Fruit fly (Drosophila melanogaster) whole organism, wandering third instar larva: ENCODE measurements around the gene Rox8.

Experiments
- Abd-B ChIP-seq: fragments of >200 bp; optimal IDR thresholded peaks from 2 replicates; lab custom pipeline; 2017; ENCODE audit warnings: missing biosample characterization, missing genetic modification characterization
- CG32264 ChIP-seq: fragments of 200-800 bp; sonication (Bioruptor generic); optimal IDR thresholded peaks from 2 replicates; lab custom pipeline; 2016; ENCODE audit warnings: missing biosample characterization, missing genetic modification characterization
- CG9705 ChIP-seq: fragments of 200-800 bp; sonication (Bioruptor generic); optimal IDR thresholded peaks from 2 replicates; lab custom pipeline; 2018; ENCODE audit warnings: missing biosample characterization, mild to moderate bottlenecking, missing genetic modification characterization
- CrebA ChIP-seq: fragments of 200-800 bp; sonication (Bioruptor generic); optimal IDR thresholded peaks from 2 replicates; lab custom pipeline; 2016; ENCODE audit warnings: missing biosample characterization, mild to moderate bottlenecking, missing genetic modification characterization, borderline replicate concordance
- Dfd ChIP-seq: fragments of >200 bp; optimal IDR thresholded peaks from 2 replicates; lab custom pipeline; 2017; ENCODE audit warnings: missing biosample characterization, missing genetic modification characterization
- Dif ChIP-seq: fragments of 200-275, 200-300 bp; sonication (Bioruptor generic); optimal IDR thresholded peaks from 2 replicates; lab custom pipeline; 2018; ENCODE audit warnings: missing biosample characterization, missing genetic modification characterization; ENCODE audit not compliant: partially characterized antibody
- GATAd ChIP-seq: sonication (Bioruptor generic); optimal IDR thresholded peaks from 2 replicates; lab custom pipeline; 2016; ENCODE audit warnings: missing biosample characterization, missing genetic modification characterization
- Hnf4 ChIP-seq: fragments of 200-800 bp; sonication (Bioruptor generic); optimal IDR thresholded peaks from 2 replicates; lab custom pipeline; 2016; ENCODE audit warnings: missing biosample characterization, mild to moderate bottlenecking, missing genetic modification characterization
- Hr83 ChIP-seq: fragments of 200-300 bp; sonication (Bioruptor generic); optimal IDR thresholded peaks from 2 replicates; lab custom pipeline; 2016; ENCODE audit warnings: missing biosample characterization, mild to moderate bottlenecking, missing genetic modification characterization, moderate library complexity; ENCODE audit not compliant: poor library complexity, severe bottlenecking
- Jra ChIP-seq: sonication (Bioruptor generic); optimal IDR thresholded peaks from 2 replicates; lab custom pipeline; 2016; ENCODE audit warnings: missing biosample characterization, missing genetic modification characterization
- Mio ChIP-seq: sonication (Bioruptor generic); optimal IDR thresholded peaks from 2 replicates; lab custom pipeline; 2016; ENCODE audit warnings: missing biosample characterization, missing genetic modification characterization
- Myc ChIP-seq: fragments of >200 bp; optimal IDR thresholded peaks from 2 replicates; lab custom pipeline; 2017
- N ChIP-seq: fragments of >200 bp; optimal IDR thresholded peaks from 2 replicates; lab custom pipeline; 2018; ENCODE audit warnings: missing biosample characterization, missing external identifiers, missing genetic modification characterization
- OdsH ChIP-seq: fragments of 200-800 bp; sonication (Bioruptor generic); optimal IDR thresholded peaks from 2 replicates; lab custom pipeline; 2016; ENCODE audit warnings: missing biosample characterization, mild to moderate bottlenecking, missing genetic modification characterization
- Rel ChIP-seq, 2 experiments: fragments of 200-800 bp; sonication (Bioruptor generic) in 1 of 2; optimal IDR thresholded peaks; 2 replicates in 1 of 2; 3 replicates in 1 of 2; lab custom pipeline; 2016 to 2019; ENCODE audit warnings: mild to moderate bottlenecking in 2 of 2, missing biosample characterization in 2 of 2, missing genetic modification characterization in 2 of 2, moderate library complexity in 1 of 2
- Sp1 ChIP-seq: fragments of 200-800 bp; sonication (Bioruptor generic); optimal IDR thresholded peaks from 3 replicates; lab custom pipeline; 2019; ENCODE audit warnings: missing biosample characterization, mild to moderate bottlenecking, missing genetic modification characterization, moderate library complexity
- Vsx2 ChIP-seq: fragments of 200-300, 225-300 bp; sonication (Bioruptor generic); optimal IDR thresholded peaks from 2 replicates; lab custom pipeline; 2018; ENCODE audit warnings: missing biosample characterization, missing genetic modification characterization; ENCODE audit not compliant: partially characterized antibody
- br ChIP-seq: fragments of 200-800 bp; sonication (Bioruptor generic); optimal IDR thresholded peaks from 2 replicates; lab custom pipeline; 2016; ENCODE audit warnings: missing biosample characterization, missing genetic modification characterization
- brk ChIP-seq: fragments of 200-800 bp; sonication (Bioruptor generic); optimal IDR thresholded peaks from 2 replicates; lab custom pipeline; 2016; ENCODE audit warnings: missing biosample characterization, mild to moderate bottlenecking, missing genetic modification characterization
- dl ChIP-seq, 2 experiments: fragments of 175-275, 200-275 bp in 1 of 2; fragments of 200-275 bp in 1 of 2; sonication (Bioruptor generic); optimal IDR thresholded peaks; lab custom pipeline; 2018; ENCODE audit warnings: mild to moderate bottlenecking in 2 of 2, missing biosample characterization in 2 of 2, missing genetic modification characterization in 2 of 2, moderate library complexity in 2 of 2; ENCODE audit not compliant: partially characterized antibody in 2 of 2, insufficient read depth in 1 of 2
- dmrt93B ChIP-seq: fragments of 200-800 bp; sonication (Bioruptor generic); optimal IDR thresholded peaks from 2 replicates; lab custom pipeline; 2018; ENCODE audit warnings: missing biosample characterization, mild to moderate bottlenecking, missing genetic modification characterization
- dsf ChIP-seq: sonication (Bioruptor generic); optimal IDR thresholded peaks from 2 replicates; lab custom pipeline; 2016; ENCODE audit warnings: missing biosample characterization, missing genetic modification characterization, borderline replicate concordance
- ey ChIP-seq: fragments of 200-800 bp; sonication (Bioruptor generic); optimal IDR thresholded peaks from 2 replicates; lab custom pipeline; 2016; ENCODE audit warnings: missing biosample characterization, missing genetic modification characterization
- foxo ChIP-seq, 2 experiments: fragments of 200-800 bp; sonication (Bioruptor generic); optimal IDR thresholded peaks; 2 replicates in 1 of 2; 3 replicates in 1 of 2; lab custom pipeline; 2016 to 2017; ENCODE audit warnings: missing biosample characterization in 2 of 2, missing genetic modification characterization in 2 of 2
- fru ChIP-seq: fragments of 200-800 bp; sonication (Bioruptor generic); optimal IDR thresholded peaks from 3 replicates; lab custom pipeline; 2016; ENCODE audit warnings: missing biosample characterization, mild to moderate bottlenecking, missing genetic modification characterization
- h ChIP-seq: fragments of 200-800 bp; sonication (Bioruptor generic); optimal IDR thresholded peaks from 3 replicates; lab custom pipeline; 2016; ENCODE audit warnings: missing biosample characterization, mild to moderate bottlenecking, missing genetic modification characterization
- jim ChIP-seq: fragments of 175-275, 200-325 bp; sonication (Bioruptor generic); optimal IDR thresholded peaks from 2 replicates; lab custom pipeline; 2016; ENCODE audit warnings: missing biosample characterization, mild to moderate bottlenecking, missing genetic modification characterization
- pan ChIP-seq: fragments of >200 bp; optimal IDR thresholded peaks from 2 replicates; lab custom pipeline; 2017
- psq ChIP-seq: fragments of 200-800 bp; sonication (Bioruptor generic); optimal IDR thresholded peaks from 3 replicates; lab custom pipeline; 2017; ENCODE audit warnings: missing biosample characterization, mild to moderate bottlenecking, missing genetic modification characterization, moderate library complexity
- rgr ChIP-seq: fragments of 200-800 bp; sonication (Bioruptor generic); optimal IDR thresholded peaks from 3 replicates; lab custom pipeline; 2016; ENCODE audit warnings: missing biosample characterization, mild to moderate bottlenecking, missing genetic modification characterization
- sage ChIP-seq: fragments of 200-800 bp; sonication (Bioruptor generic); optimal IDR thresholded peaks from 2 replicates; lab custom pipeline; 2016; ENCODE audit warnings: missing biosample characterization, mild to moderate bottlenecking, missing genetic modification characterization
- sv ChIP-seq: fragments of 200-800 bp; sonication (Bioruptor generic); optimal IDR thresholded peaks from 3 replicates; lab custom pipeline; 2016; ENCODE audit warnings: missing biosample characterization, missing genetic modification characterization
- tai ChIP-seq: sonication (Bioruptor generic); optimal IDR thresholded peaks from 2 replicates; lab custom pipeline; 2016; ENCODE audit warnings: missing biosample characterization, missing genetic modification characterization
- usp ChIP-seq: fragments of >200 bp; optimal IDR thresholded peaks from 2 replicates; lab custom pipeline; 2017; ENCODE audit warnings: missing biosample characterization, missing genetic modification characterization
- woc ChIP-seq: sonication (Bioruptor generic); optimal IDR thresholded peaks from 2 replicates; lab custom pipeline; 2016; ENCODE audit warnings: missing biosample characterization, mild to moderate bottlenecking, missing genetic modification characterization

The Rox8 gene

dm6 chr3R:24015939-24016913 is 31.8 kb downstream of the Rox8 start:
- TF ChIP-seq ey (GFP tag; lab: Kevin White, UChicago) (peak; percentile 8), sage (GFP tag; lab: Kevin White, UChicago) (no peak), usp (GFP tag; lab: Kevin White, UChicago) (no peak), Dif (GFP tag; lab: Kevin White, UChicago) (no peak), CG32264 (GFP tag; lab: Kevin White, UChicago) (no peak), Jra (GFP tag; lab: Kevin White, UChicago) (no peak), CrebA (no peak), Abd-B (no peak), Dfd (GFP tag; lab: Kevin White, UChicago) (no peak), h (GFP tag; lab: Kevin White, UChicago) (peak; percentile 40), brk (GFP tag; lab: Kevin White, UChicago) (no peak), OdsH (GFP tag; lab: Kevin White, UChicago) (peak; percentile 21)

- no peak for TF ChIP-seq Mio (GFP tag; lab: Kevin White, UChicago)
- no peak for TF ChIP-seq Rel (GFP tag; optimal IDR thresholded peaks at IDR 0.05; lab: Kevin White, UChicago)
- TF ChIP-seq Rel (tag; optimal IDR thresholded peaks at IDR 0.05; lab: Kevin White, UChicago) = peak; percentile 94
- TF ChIP-seq rgr = peak; percentile 7
These were observed 32.6 kb downstream of the Rox8 start for dm6 chr3R:24015449-24015848.

- TF ChIP-seq Hnf4 = no peak
- no peak for TF ChIP-seq usp (GFP tag; lab: Kevin White, UChicago)
These were observed 33.5 kb downstream of the Rox8 start for dm6 chr3R:24014600-24014999.

- TF ChIP-seq GATAd (GFP tag; lab: Kevin White, UChicago) = no peak
- no peak for TF ChIP-seq Vsx2 (GFP tag; lab: Kevin White, UChicago)
- no peak for TF ChIP-seq pan (lab: Kevin White, UChicago)
These were observed 35.9 kb downstream of the Rox8 start for dm6 chr3R:24012038-24012693.

- no peak for TF ChIP-seq woc (GFP tag; lab: Kevin White, UChicago)
- TF ChIP-seq pan (lab: Kevin White, UChicago) = no peak
- peak in 1 of 2 experiments; percentile 37 for TF ChIP-seq foxo (GFP tag; optimal IDR thresholded peaks at IDR 0.05; lab: Kevin White, UChicago)
- no peak for TF ChIP-seq Hnf4
- no peak for TF ChIP-seq usp (GFP tag; lab: Kevin White, UChicago)
- TF ChIP-seq Rel (GFP tag; optimal IDR thresholded peaks at IDR 0.05; lab: Kevin White, UChicago) = no peak
- no peak for TF ChIP-seq Rel (tag; optimal IDR thresholded peaks at IDR 0.05; lab: Kevin White, UChicago)
- TF ChIP-seq Jra (GFP tag; lab: Kevin White, UChicago) = no peak
- no peak for TF ChIP-seq sv (GFP tag; lab: Kevin White, UChicago)
- TF ChIP-seq CG9705 (GFP tag; lab: Kevin White, UChicago) = no peak
- no peak for TF ChIP-seq ey (GFP tag; lab: Kevin White, UChicago)
- TF ChIP-seq Dif (GFP tag; lab: Kevin White, UChicago) = no peak
- TF ChIP-seq h (GFP tag; lab: Kevin White, UChicago) = peak; percentile 49
- no peak for TF ChIP-seq Abd-B
- no peak for TF ChIP-seq dmrt93B (GFP tag; lab: Kevin White, UChicago)
- TF ChIP-seq Myc (lab: Kevin White, UChicago) = no peak
- TF ChIP-seq Sp1 (GFP tag; lab: Kevin White, UChicago) = peak; percentile 16
- TF ChIP-seq tai (GFP tag; lab: Kevin White, UChicago) = no peak
- peak; percentile 21 for TF ChIP-seq fru (GFP tag; lab: Kevin White, UChicago)
- peak; percentile 27 for TF ChIP-seq OdsH (GFP tag; lab: Kevin White, UChicago)
- TF ChIP-seq GATAd (GFP tag; lab: Kevin White, UChicago) = no peak
- peak; percentile 5 for TF ChIP-seq br (GFP tag; lab: Kevin White, UChicago)
- peak; percentile 32 for TF ChIP-seq rgr
- no peak for TF ChIP-seq CrebA
- TF ChIP-seq N = no peak
- no peak for TF ChIP-seq dl (GFP tag; optimal IDR thresholded peaks at IDR 0.05; lab: Kevin White, UChicago; ENCODE audit: insufficient read depth in 1 of 2, partially characterized antibody in 2 of 2)
- no peak for TF ChIP-seq Dfd (GFP tag; lab: Kevin White, UChicago)
- no peak for TF ChIP-seq sage (GFP tag; lab: Kevin White, UChicago)
- no peak for TF ChIP-seq dsf (GFP tag; lab: Kevin White, UChicago)
- no peak for TF ChIP-seq jim (GFP tag; lab: Kevin White, UChicago)
- no peak for TF ChIP-seq Hr83
- peak; percentile 2 for TF ChIP-seq psq (GFP tag; lab: Kevin White, UChicago)
- TF ChIP-seq brk (GFP tag; lab: Kevin White, UChicago) = no peak
- no peak for TF ChIP-seq Mio (GFP tag; lab: Kevin White, UChicago)
These were observed 37.3 kb downstream of the Rox8 start for dm6 chr3R:24010637-24011214.
